Fruit fly (Drosophila melanogaster) whole organism, embryonic: ENCODE measurements around the gene CG13449.

Experiments used
- Ada2b ChIP-seq: fragments of 200-800 bp; sonication (Bioruptor generic); IDR thresholded peaks from 2 replicates; pipeline ENCODE4 v1.3.6; 2022; ENCODE audit warnings: missing biosample characterization, missing genetic modification characterization
- Atf3 ChIP-seq: fragments of 200-800 bp; sonication (Bioruptor generic); optimal IDR thresholded peaks from 3 replicates; lab custom pipeline; 2016; ENCODE audit warnings: missing biosample characterization, missing genetic modification characterization
- Atf6 ChIP-seq: fragments of 200-800 bp; sonication (Bioruptor generic); IDR thresholded peaks from 2 replicates; pipeline ENCODE4 v1.3.6; 2022; ENCODE audit warnings: missing biosample characterization, missing genetic modification characterization
- BtbVII ChIP-seq: fragments of 200-800 bp; sonication (Bioruptor generic); optimal IDR thresholded peaks from 3 replicates; lab custom pipeline; 2017; ENCODE audit warnings: missing biosample characterization, mild to moderate bottlenecking, missing genetic modification characterization
- CG11504 ChIP-seq: fragments of 200-800 bp; sonication (Bioruptor generic); optimal IDR thresholded peaks from 3 replicates; lab custom pipeline; 2019; ENCODE audit warnings: missing biosample characterization, mild to moderate bottlenecking, missing genetic modification characterization, moderate library complexity
- CG17568 ChIP-seq: fragments of 200-800 bp; sonication (Bioruptor generic); optimal IDR thresholded peaks from 2 replicates; lab custom pipeline; 2018; ENCODE audit warnings: missing biosample characterization, mild to moderate bottlenecking, missing genetic modification characterization, moderate library complexity
- CG17802 ChIP-seq: fragments of 200-800 bp; sonication (Bioruptor generic); optimal IDR thresholded peaks from 2 replicates; lab custom pipeline; 2018; ENCODE audit warnings: missing biosample characterization, mild to moderate bottlenecking, missing genetic modification characterization, moderate library complexity
- CG18599 ChIP-seq: fragments of 200-800 bp; sonication (Bioruptor generic); optimal IDR thresholded peaks from 3 replicates; lab custom pipeline; 2017; ENCODE audit warnings: missing biosample characterization, missing genetic modification characterization, mild to moderate bottlenecking, moderate library complexity, missing genetic modification reagents
- CG2889 ChIP-seq: fragments of 200-800 bp; sonication (Bioruptor generic); IDR thresholded peaks from 3 replicates; pipeline ENCODE4 v1.3.6; 2022; ENCODE audit warnings: missing biosample characterization, missing genetic modification characterization
- CG3838 ChIP-seq: fragments of 200-800 bp; sonication (Bioruptor generic); optimal IDR thresholded peaks from 3 replicates; lab custom pipeline; 2016; ENCODE audit warnings: missing biosample characterization, missing genetic modification characterization
- CG4820 ChIP-seq: fragments of 200-800 bp; sonication (Bioruptor generic); optimal IDR thresholded peaks from 3 replicates; lab custom pipeline; 2016; ENCODE audit warnings: missing biosample characterization, missing genetic modification characterization
- CG5245 ChIP-seq: fragments of 200-800 bp; sonication (Bioruptor generic); optimal IDR thresholded peaks from 3 replicates; lab custom pipeline; 2016; ENCODE audit warnings: missing biosample characterization, missing genetic modification characterization
- CG6689 ChIP-seq: fragments of 200-800 bp; sonication (Bioruptor generic); IDR thresholded peaks from 2 replicates; pipeline ENCODE4 v1.3.6; 2022; ENCODE audit warnings: missing biosample characterization, missing genetic modification characterization
- CG6854 ChIP-seq: fragments of 200-800 bp; sonication (Bioruptor generic); optimal IDR thresholded peaks from 3 replicates; lab custom pipeline; 2017; ENCODE audit warnings: missing biosample characterization, mild to moderate bottlenecking, missing genetic modification characterization
- CG8388 ChIP-seq: fragments of 200-800 bp; sonication (Bioruptor generic); optimal IDR thresholded peaks from 2 replicates; lab custom pipeline; 2019; ENCODE audit warnings: missing biosample characterization, mild to moderate bottlenecking, missing genetic modification characterization, moderate library complexity
- CG9932 ChIP-seq: fragments of 200-800 bp; sonication (Bioruptor generic); IDR thresholded peaks from 2 replicates; pipeline ENCODE4 v1.3.6; 2022; ENCODE audit warnings: missing biosample characterization, missing genetic modification characterization
- D19A ChIP-seq: fragments of 200-800 bp; optimal IDR thresholded peaks from 3 replicates; lab custom pipeline; 2019; ENCODE audit warnings: missing biosample characterization, mild to moderate bottlenecking, missing genetic modification characterization, moderate library complexity
- E2f2 ChIP-seq: fragments of 200-800 bp; sonication (Bioruptor generic); IDR thresholded peaks from 2 replicates; pipeline ENCODE4 v1.3.6; 2022; ENCODE audit warnings: missing biosample characterization, missing genetic modification characterization
- Fer1 ChIP-seq: fragments of 200-800 bp; sonication (Bioruptor generic); optimal IDR thresholded peaks from 2 replicates; lab custom pipeline; 2017; ENCODE audit warnings: missing biosample characterization, mild to moderate bottlenecking, missing genetic modification characterization
- HHEX ChIP-seq: fragments of 200-800 bp; sonication (Bioruptor generic); optimal IDR thresholded peaks from 3 replicates; lab custom pipeline; 2017; ENCODE audit warnings: missing biosample characterization, mild to moderate bottlenecking, missing genetic modification characterization, missing genetic modification reagents
- HLH3B ChIP-seq: fragments of 200-800 bp; sonication (Bioruptor generic); IDR thresholded peaks from 2 replicates; pipeline ENCODE4 v1.3.6; 2022; ENCODE audit warnings: missing biosample characterization, missing genetic modification characterization
- Hmr ChIP-seq: fragments of 200-800 bp; sonication (Bioruptor generic); optimal IDR thresholded peaks from 3 replicates; lab custom pipeline; 2017; ENCODE audit warnings: mild to moderate bottlenecking, missing biosample characterization, missing genetic modification reagents, missing genetic modification characterization
- Jarid2 ChIP-seq: fragments of 200-800 bp; sonication (Bioruptor generic); optimal IDR thresholded peaks from 3 replicates; lab custom pipeline; 2017; ENCODE audit warnings: mild to moderate bottlenecking, missing biosample characterization, missing genetic modification reagents, missing genetic modification characterization
- MBD-R2 ChIP-seq: fragments of 200-800 bp; sonication (Bioruptor generic); IDR thresholded peaks from 2 replicates; pipeline ENCODE4 v1.3.6; 2022; ENCODE audit warnings: missing biosample characterization, missing genetic modification characterization
- NfI ChIP-seq: fragments of 200-800 bp; sonication (Bioruptor generic); optimal IDR thresholded peaks from 3 replicates; lab custom pipeline; 2018; ENCODE audit warnings: missing biosample characterization, mild to moderate bottlenecking, missing genetic modification characterization, moderate library complexity
- PHDP ChIP-seq: fragments of 200-800 bp; sonication (Bioruptor generic); optimal IDR thresholded peaks from 3 replicates; lab custom pipeline; 2018; ENCODE audit warnings: missing biosample characterization, mild to moderate bottlenecking, missing genetic modification characterization, moderate library complexity
- Six4 ChIP-seq: fragments of 200-800 bp; sonication (Bioruptor generic); optimal IDR thresholded peaks from 2 replicates; lab custom pipeline; 2016; ENCODE audit warnings: missing biosample characterization, missing genetic modification characterization
- Sox100B ChIP-seq: fragments of 200-800 bp; sonication (Bioruptor generic); optimal IDR thresholded peaks from 3 replicates; lab custom pipeline; 2018; ENCODE audit warnings: missing biosample characterization, mild to moderate bottlenecking, missing genetic modification characterization
- Sox102F ChIP-seq: fragments of 200-800 bp; sonication (Bioruptor generic); optimal IDR thresholded peaks from 2 replicates; lab custom pipeline; 2018; ENCODE audit warnings: missing biosample characterization, mild to moderate bottlenecking, missing genetic modification characterization, moderate library complexity
- Ssrp ChIP-seq: fragments of 200-800 bp; sonication (Bioruptor generic); optimal IDR thresholded peaks from 2 replicates; lab custom pipeline; 2018; ENCODE audit warnings: missing biosample characterization, mild to moderate bottlenecking, missing genetic modification characterization, moderate library complexity
- al ChIP-seq: fragments of 200-800 bp; sonication (Bioruptor generic); IDR thresholded peaks from 2 replicates; pipeline ENCODE4 v1.3.6; 2022; ENCODE audit warnings: missing biosample characterization, missing genetic modification characterization
- ap ChIP-seq: fragments of 200-800 bp; sonication (Bioruptor generic); IDR thresholded peaks from 2 replicates; pipeline ENCODE4 v1.3.6; 2022; ENCODE audit warnings: missing biosample characterization, missing genetic modification characterization
- caup ChIP-seq: fragments of 200-800 bp; sonication (Bioruptor generic); optimal IDR thresholded peaks from 3 replicates; lab custom pipeline; 2017; ENCODE audit warnings: missing biosample characterization, mild to moderate bottlenecking, missing genetic modification characterization, moderate library complexity; ENCODE audit not compliant: severe bottlenecking
- crol ChIP-seq: fragments of 200-800 bp; sonication (Bioruptor generic); IDR thresholded peaks from 2 replicates; pipeline ENCODE4 v1.3.6; 2022; ENCODE audit warnings: missing biosample characterization, missing genetic modification characterization
- dpn ChIP-seq, 2 experiments: fragments of 200-800 bp; sonication (Bioruptor generic); optimal IDR thresholded peaks; 3 replicates each; lab custom pipeline; 2016; ENCODE audit warnings: missing biosample characterization in 2 of 2, missing genetic modification characterization in 2 of 2
- eve ChIP-seq, 2 experiments: fragments of >200 bp; optimal IDR thresholded peaks; 2 replicates each; lab custom pipeline; 2017; ENCODE audit warnings: missing biosample characterization in 2 of 2, missing genetic modification characterization in 2 of 2
- gsb-n ChIP-seq: fragments of 200-800 bp; sonication (Bioruptor generic); optimal IDR thresholded peaks from 3 replicates; lab custom pipeline; 2018; ENCODE audit warnings: missing biosample characterization, mild to moderate bottlenecking, missing genetic modification characterization
- h ChIP-seq: fragments of >200 bp; optimal IDR thresholded peaks from 2 replicates; lab custom pipeline; 2017
- hkb ChIP-seq, 2 experiments: fragments of 200-800 bp in 1 of 2; fragments of >200 bp in 1 of 2; sonication (Bioruptor generic) in 1 of 2; IDR thresholded peaks in 1 of 2; optimal IDR thresholded peaks in 1 of 2; 2 replicates each; pipeline versions ENCODE4 v1.3.6 to Lab custom; 2017 to 2022; ENCODE audit warnings: missing biosample characterization in 1 of 2, missing genetic modification characterization in 1 of 2
- kni ChIP-seq: fragments of 200-800 bp; sonication (Bioruptor generic); optimal IDR thresholded peaks from 3 replicates; lab custom pipeline; 2017; ENCODE audit warnings: mild to moderate bottlenecking, missing biosample characterization, missing genetic modification reagents, missing genetic modification characterization
- nmo ChIP-seq: fragments of 200-800 bp; sonication (Bioruptor generic); optimal IDR thresholded peaks from 2 replicates; lab custom pipeline; 2018; ENCODE audit warnings: missing biosample characterization, mild to moderate bottlenecking, missing genetic modification characterization, moderate library complexity
- onecut ChIP-seq: fragments of 200-800 bp; sonication (Bioruptor generic); IDR thresholded peaks from 2 replicates; pipeline ENCODE4 v1.3.6; 2022; ENCODE audit warnings: missing biosample characterization, missing genetic modification characterization
- prd ChIP-seq, 3 experiments: fragments of >200 bp in 2 of 3; fragments of 200-800 bp in 1 of 3; sonication (Bioruptor generic) in 1 of 3; optimal IDR thresholded peaks in 2 of 3; IDR thresholded peaks in 1 of 3; 2 replicates in 2 of 3; 3 replicates in 1 of 3; pipeline versions ENCODE4 v1.3.6 to Lab custom; 2017 to 2022; ENCODE audit warnings: missing biosample characterization in 1 of 3, missing genetic modification characterization in 1 of 3
- row ChIP-seq: fragments of 200-800 bp; sonication (Bioruptor generic); IDR thresholded peaks from 3 replicates; pipeline ENCODE4 v1.3.6; 2022; ENCODE audit warnings: missing biosample characterization, missing genetic modification characterization
- run ChIP-seq: fragments of 200-800 bp; sonication (Bioruptor generic); optimal IDR thresholded peaks from 3 replicates; lab custom pipeline; 2018; ENCODE audit warnings: missing biosample characterization, mild to moderate bottlenecking, missing genetic modification characterization
- stwl ChIP-seq: fragments of 200-800 bp; sonication (Bioruptor generic); optimal IDR thresholded peaks from 3 replicates; lab custom pipeline; 2018; ENCODE audit warnings: missing biosample characterization, mild to moderate bottlenecking, missing genetic modification characterization, moderate library complexity
- tll ChIP-seq, 2 experiments: fragments of 200-800 bp in 1 of 2; fragments of >200 bp in 1 of 2; sonication (Bioruptor generic) in 1 of 2; optimal IDR thresholded peaks; 2 replicates each; lab custom pipeline; 2017 to 2019; ENCODE audit warnings: missing biosample characterization in 2 of 2, missing genetic modification characterization in 2 of 2, mild to moderate bottlenecking in 1 of 2, moderate library complexity in 1 of 2

CG13449 gene

DNA sequence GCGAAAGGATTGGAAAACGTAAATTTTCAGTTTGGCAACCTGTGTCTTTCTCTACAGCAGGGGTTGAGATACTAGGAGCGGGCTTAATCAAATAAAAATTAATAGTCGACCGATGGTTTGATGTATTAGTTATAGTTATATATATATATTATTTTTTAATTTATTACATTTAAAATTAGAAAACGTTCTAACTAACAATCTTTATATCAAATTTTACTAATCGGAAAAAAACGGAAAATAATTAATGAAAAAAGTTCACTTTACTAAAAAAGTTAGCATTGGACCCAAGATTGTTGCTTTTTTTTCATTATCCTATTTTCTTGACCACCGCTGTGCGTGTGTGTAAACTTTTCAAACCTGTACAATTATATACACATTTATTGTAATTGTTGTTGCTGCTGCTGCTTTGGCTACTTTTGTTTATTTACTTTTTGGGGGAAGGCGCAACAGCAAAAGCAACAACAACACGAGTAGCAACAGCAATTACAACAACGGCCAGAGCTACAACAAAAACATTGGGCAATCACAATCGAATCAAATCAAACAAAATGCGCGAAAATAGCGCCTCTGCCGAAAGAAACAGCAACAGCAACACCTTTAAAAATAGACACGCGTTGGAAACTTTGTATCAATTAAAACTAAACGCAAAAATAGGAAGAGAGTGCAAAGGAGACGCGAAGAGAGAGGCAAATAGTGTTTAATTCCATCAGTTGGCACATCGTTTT lies 19.9 kb downstream of the CG13449 start (continued):
- TF ChIP-seq row (peak; percentile 58), Six4 (GFP tag; lab: Kevin White, UChicago) (no peak), run (tag; lab: Kevin White, UChicago) (peak; percentile 49), CG6689 (peak; percentile 54), Hmr (GFP tag; lab: Kevin White, UChicago) (peak; percentile 50), gsb-n (tag; lab: Kevin White, UChicago) (peak; percentile 25), CG6854 (GFP tag; lab: Kevin White, UChicago) (peak; percentile 17), Atf3 (GFP tag; lab: Kevin White, UChicago) (no peak), Ada2b (GFP tag; lab: Robert Waterston, UW) (0 out of 2 replicates have a peak, but pooled peaks have one; percentile 17), CG2889 (0 out of 3 replicates have a peak, but pooled peaks have one; percentile 18), al (GFP tag; lab: Robert Waterston, UW) (peak; percentile 33; the same call in 1 of the 2 replicates), hkb (optimal IDR thresholded peaks at IDR 0.05; lab: Kevin White, UChicago) (no peak), hkb (GFP tag; IDR thresholded peaks at IDR 0.05; lab: Robert Waterston, UW) (peak; percentile 69), Fer1 (peak; percentile 62), ap (peak; percentile 34; the same call in 1 of the 2 replicates), eve (GFP tag; optimal IDR thresholded peaks at IDR 0.05; lab: Kevin White, UChicago) (no peak), Ssrp (tag; lab: Kevin White, UChicago) (peak; percentile 51), CG17802 (tag; lab: Kevin White, UChicago) (no peak), BtbVII (peak; percentile 54), Jarid2 (peak; percentile 19), CG5245 (GFP tag; lab: Kevin White, UChicago) (no peak), Sox100B (GFP tag; lab: Kevin White, UChicago) (peak; percentile 76), stwl (tag; lab: Kevin White, UChicago) (no peak), Sox102F (GFP tag; lab: Kevin White, UChicago) (peak; percentile 69), dpn (GFP tag; optimal IDR thresholded peaks at IDR 0.05; lab: Kevin White, UChicago) (peak in 1 of 2 experiments; percentile 11), nmo (peak; percentile 73), kni (GFP tag; lab: Kevin White, UChicago) (no peak), CG8388 (GFP tag; lab: Kevin White, UChicago) (peak; percentile 64), caup (GFP tag; lab: Kevin White, UChicago) (peak; percentile 58), MBD-R2 (0 out of 2 replicates have a peak, but pooled peaks have one; percentile 13), CG3838 (GFP tag; lab: Kevin White, UChicago) (no peak), HLH3B (peak; percentile 48), HHEX (GFP tag; lab: Kevin White, UChicago) (peak; percentile 52), CG17568 (GFP tag; lab: Kevin White, UChicago) (no peak), NfI (GFP tag; lab: Kevin White, UChicago) (peak; percentile 46), crol (GFP tag; lab: Robert Waterston, UW) (no peak), CG18599 (GFP tag; lab: Kevin White, UChicago) (peak; percentile 62), h (no peak), E2f2 (GFP tag; lab: Robert Waterston, UW) (peak; percentile 30; the same call in 1 of the 2 replicates), tll (GFP tag; optimal IDR thresholded peaks at IDR 0.05; lab: Kevin White, UChicago) (no peak), D19A (tag; lab: Kevin White, UChicago) (peak; percentile 66), onecut (GFP tag; lab: Robert Waterston, UW) (0 out of 2 replicates have a peak, but pooled peaks have one; percentile 6), PHDP (tag; lab: Kevin White, UChicago) (peak; percentile 75), CG9932 (GFP tag; lab: Robert Waterston, UW) (0 out of 2 replicates have a peak, but pooled peaks have one; percentile 27), Atf6 (no peak), CG4820 (GFP tag; lab: Kevin White, UChicago) (peak; percentile 2), CG11504 (tag; lab: Kevin White, UChicago) (peak; percentile 82), prd (optimal IDR thresholded peaks at IDR 0.05; lab: Kevin White, UChicago) (no peak), prd (GFP tag; IDR thresholded peaks at IDR 0.05; lab: Robert Waterston, UW) (peak; percentile 46; the same call in 2 of the 3 replicates)
